Fruit fly (Drosophila melanogaster): ENCODE results near the gene dpr9.

dpr9 gene

dm6 chr3R:15094929-15095236, 17.9 kb upstream of the dpr9 start:
- no peak for TF ChIP-seq pan (optimal IDR thresholded peaks at IDR 0.05)
- no peak for TF ChIP-seq psq (optimal IDR thresholded peaks at IDR 0.05)
- TF ChIP-seq usp (GFP tag; optimal IDR thresholded peaks at IDR 0.05), result no peak
- TF ChIP-seq EcR (GFP tag; optimal IDR thresholded peaks at IDR 0.05), result no peak
- no peak for TF ChIP-seq CG8478 (optimal IDR thresholded peaks at IDR 0.05)
- no peak for TF ChIP-seq Dll (optimal IDR thresholded peaks at IDR 0.05)

- no peak for TF ChIP-seq usp (GFP tag; optimal IDR thresholded peaks at IDR 0.05)
- TF ChIP-seq psq (optimal IDR thresholded peaks at IDR 0.05), result no peak
- no peak for TF ChIP-seq Dll (optimal IDR thresholded peaks at IDR 0.05)
- TF ChIP-seq CG8478 (optimal IDR thresholded peaks at IDR 0.05), result no peak
- TF ChIP-seq pan (optimal IDR thresholded peaks at IDR 0.05), result no peak
- TF ChIP-seq EcR (GFP tag; optimal IDR thresholded peaks at IDR 0.05), result no peak
Measured at dm6 chr3R:15094218-15094928, 17.4 kb upstream of the dpr9 start.

- TF ChIP-seq CG8478 (optimal IDR thresholded peaks at IDR 0.05) (no peak), pan (optimal IDR thresholded peaks at IDR 0.05) (no peak), Dll (optimal IDR thresholded peaks at IDR 0.05) (no peak), psq (optimal IDR thresholded peaks at IDR 0.05) (no peak), usp (GFP tag; optimal IDR thresholded peaks at IDR 0.05) (no peak), EcR (GFP tag; optimal IDR thresholded peaks at IDR 0.05) (no peak)
Measured at dm6 chr3R:15092784-15093183, 15.8 kb upstream of the dpr9 start.

- TF ChIP-seq psq (optimal IDR thresholded peaks at IDR 0.05) (no peak), CG8478 (optimal IDR thresholded peaks at IDR 0.05) (no peak), pan (optimal IDR thresholded peaks at IDR 0.05) (no peak)
Measured at dm6 chr3R:15092351-15092750, 15.3 kb upstream of the dpr9 start.

- TF ChIP-seq psq (optimal IDR thresholded peaks at IDR 0.05), result no peak
- TF ChIP-seq Dll (optimal IDR thresholded peaks at IDR 0.05), result no peak
Measured at dm6 chr3R:15091680-15092343, 14.8 kb upstream of the dpr9 start.

- no peak for TF ChIP-seq psq (optimal IDR thresholded peaks at IDR 0.05)
- no peak for TF ChIP-seq Dll (optimal IDR thresholded peaks at IDR 0.05)
- TF ChIP-seq CG8478 (optimal IDR thresholded peaks at IDR 0.05), result no peak
- TF ChIP-seq usp (GFP tag; optimal IDR thresholded peaks at IDR 0.05), result no peak
- TF ChIP-seq pan (optimal IDR thresholded peaks at IDR 0.05), result no peak
- no peak for TF ChIP-seq EcR (GFP tag; optimal IDR thresholded peaks at IDR 0.05)
Measured at dm6 chr3R:15089922-15090261, 12.9 kb upstream of the dpr9 start.

- no peak for TF ChIP-seq psq (optimal IDR thresholded peaks at IDR 0.05)
- TF ChIP-seq usp (GFP tag; optimal IDR thresholded peaks at IDR 0.05), result no peak
- TF ChIP-seq pan (optimal IDR thresholded peaks at IDR 0.05), result no peak
- no peak for TF ChIP-seq Dll (optimal IDR thresholded peaks at IDR 0.05)
- no peak for TF ChIP-seq CG8478 (optimal IDR thresholded peaks at IDR 0.05)
- no peak for TF ChIP-seq EcR (GFP tag; optimal IDR thresholded peaks at IDR 0.05)
Measured at dm6 chr3R:15089250-15089921, 12.4 kb upstream of the dpr9 start.

dm6 chr3R:15088258-15088657, 11.3 kb upstream of the dpr9 start:
- TF ChIP-seq psq (optimal IDR thresholded peaks at IDR 0.05), result no peak
- no peak for TF ChIP-seq pan (optimal IDR thresholded peaks at IDR 0.05)
- TF ChIP-seq EcR (GFP tag; optimal IDR thresholded peaks at IDR 0.05), result no peak
- TF ChIP-seq Dll (optimal IDR thresholded peaks at IDR 0.05), result no peak
- no peak for TF ChIP-seq CG8478 (optimal IDR thresholded peaks at IDR 0.05)
- TF ChIP-seq usp (GFP tag; optimal IDR thresholded peaks at IDR 0.05), result no peak

- TF ChIP-seq pan (optimal IDR thresholded peaks at IDR 0.05), result no peak
- TF ChIP-seq psq (optimal IDR thresholded peaks at IDR 0.05), result no peak
- no peak for TF ChIP-seq Dll (optimal IDR thresholded peaks at IDR 0.05)
- TF ChIP-seq usp (GFP tag; optimal IDR thresholded peaks at IDR 0.05), result no peak
Measured at dm6 chr3R:15087606-15088193, 10.7 kb upstream of the dpr9 start.

dm6 chr3R:15087043-15087442, 10.0 kb upstream of the dpr9 start:
- TF ChIP-seq CG8478 (optimal IDR thresholded peaks at IDR 0.05) (no peak), psq (optimal IDR thresholded peaks at IDR 0.05) (no peak), pan (optimal IDR thresholded peaks at IDR 0.05) (no peak), EcR (GFP tag; optimal IDR thresholded peaks at IDR 0.05) (no peak), usp (GFP tag; optimal IDR thresholded peaks at IDR 0.05) (no peak), Dll (optimal IDR thresholded peaks at IDR 0.05) (no peak)

dm6 chr3R:15084461-15085106, 7.6 kb upstream of the dpr9 start:
- TF ChIP-seq CG8478 (optimal IDR thresholded peaks at IDR 0.05) (no peak), usp (GFP tag; optimal IDR thresholded peaks at IDR 0.05) (no peak), EcR (GFP tag; optimal IDR thresholded peaks at IDR 0.05) (no peak), pan (optimal IDR thresholded peaks at IDR 0.05) (no peak), Dll (optimal IDR thresholded peaks at IDR 0.05) (no peak), psq (optimal IDR thresholded peaks at IDR 0.05) (no peak)

- TF ChIP-seq pan (optimal IDR thresholded peaks at IDR 0.05), result no peak
- TF ChIP-seq CG8478 (optimal IDR thresholded peaks at IDR 0.05), result no peak
Measured at dm6 chr3R:15083676-15084216, 6.7 kb upstream of the dpr9 start.

All from whole organism.